Worm (Caenorhabditis elegans) whole organism, L1 larva: ENCODE data around the gene ZK856.4.

ENCODE experiments used
- ama-1 ChIP-seq: fragments of 150-350 bp; optimal IDR thresholded peaks from 2 replicates; lab custom pipeline; 2014
- hlh-17 ChIP-seq: fragments of 200-800 bp; sonication (Bioruptor generic); optimal IDR thresholded peaks from 2 replicates; lab custom pipeline; 2018; ENCODE audit warnings: missing genetic modification characterization, mild to moderate bottlenecking, missing compliant biosample characterization, moderate library complexity, borderline replicate concordance
- lin-13 ChIP-seq: fragments of 150-350 bp; optimal IDR thresholded peaks from 2 replicates; lab custom pipeline; 2014; ENCODE audit warnings: missing biosample characterization, missing genetic modification reagents, missing genetic modification characterization
- lin-15B ChIP-seq: fragments of 150-350 bp; sonication (generic microtip); optimal IDR thresholded peaks from 3 replicates; lab custom pipeline; 2014; ENCODE audit warnings: missing biosample characterization, missing genetic modification characterization
- lin-39 ChIP-seq: fragments of 150-350 bp; optimal IDR thresholded peaks from 2 replicates; lab custom pipeline; 2014; ENCODE audit warnings: missing biosample characterization, missing genetic modification reagents, missing genetic modification characterization
- lsy-2 ChIP-seq, 2 experiments: fragments of 150-350 bp; optimal IDR thresholded peaks; 2 replicates each; lab custom pipeline; 2014; ENCODE audit warnings: missing biosample characterization in 2 of 2, missing genetic modification characterization in 2 of 2
- mdl-1 ChIP-seq, 2 experiments: fragments of 150-350 bp; optimal IDR thresholded peaks; 2 replicates each; lab custom pipeline; 2014 to 2017; ENCODE audit warnings: missing biosample characterization in 2 of 2, missing genetic modification characterization in 2 of 2, inconsistent platforms in 1 of 2
- pag-3 ChIP-seq: sonication (generic microtip); optimal IDR thresholded peaks from 2 replicates; lab custom pipeline; 2017; ENCODE audit warnings: missing genetic modification characterization, mild to moderate bottlenecking, missing compliant biosample characterization, antibody characterized with exemption, borderline replicate concordance; ENCODE audit not compliant: insufficient read depth
- snpc-4 ChIP-seq: fragments of 150-350 bp; optimal IDR thresholded peaks from 2 replicates; lab custom pipeline; 2014; ENCODE audit warnings: missing biosample characterization, missing genetic modification characterization
- sox-4 ChIP-seq: sonication (generic microtip); optimal IDR thresholded peaks from 2 replicates; lab custom pipeline; 2016; ENCODE audit warnings: missing genetic modification characterization, missing compliant biosample characterization
- unc-86 ChIP-seq: sonication (generic microtip); optimal IDR thresholded peaks from 2 replicates; lab custom pipeline; 2016; ENCODE audit warnings: missing genetic modification characterization, missing compliant biosample characterization

- TF ChIP-seq snpc-4 (no peak), lin-15B (tag; lab: Kevin White, UChicago) (no peak), lin-39 (no peak), mdl-1 (tag; optimal IDR thresholded peaks at IDR 0.05; lab: Kevin White, UChicago) (no peak), pag-3 (tag; lab: Kevin White, UChicago) (no peak), ama-1 (lab: Kevin White, UChicago) (no peak), lsy-2 (tag; optimal IDR thresholded peaks at IDR 0.05; lab: Kevin White, UChicago) (no peak), sox-4 (no peak), unc-86 (tag; lab: Kevin White, UChicago) (no peak), lin-13 (no peak), hlh-17 (GFP tag; lab: Kevin White, UChicago) (no peak)
These were observed 8.2 kb downstream of the ZK856.4 start for ce11 chrV:10191242-10191641.
